Worm (Caenorhabditis elegans): ENCODE data around the gene arp-6.
A peak's percentile ranks its signal among the peaks of the same experiment; 100 is the strongest.

arp-6 gene

DNA sequence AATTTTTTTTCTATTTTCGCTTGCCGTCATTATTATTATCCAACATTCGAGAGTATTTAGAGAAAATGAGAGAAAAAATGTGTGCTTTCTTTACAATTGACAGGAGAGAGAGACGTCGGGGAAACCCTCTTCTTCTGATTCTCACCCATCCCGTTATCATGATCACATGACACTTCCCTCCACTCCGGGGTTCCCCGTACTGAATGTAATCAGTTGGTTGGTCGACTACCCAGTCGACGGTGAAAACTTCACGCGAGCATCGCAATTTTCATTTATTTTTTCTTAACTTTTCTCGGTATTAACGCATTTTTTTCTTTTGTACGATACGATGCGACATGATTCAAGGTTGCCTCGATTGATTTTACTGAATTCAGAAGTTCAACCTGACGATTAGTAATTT, 21.0 kb downstream of the arp-6 start (continued):
- TF ChIP-seq rec-8 (tag; optimal IDR thresholded peaks at IDR 0.05), result no peak
- TF ChIP-seq madf-8 (GFP tag; conservative IDR thresholded peaks at IDR 0.05), result no peak
- TF ChIP-seq unc-130 (GFP tag; optimal IDR thresholded peaks at IDR 0.05), result no peak
- TF ChIP-seq lsy-27 (tag; optimal IDR thresholded peaks at IDR 0.05; ENCODE audit: borderline replicate concordance, insufficient read depth), result no peak
- no peak for TF ChIP-seq gei-17 (GFP tag; optimal IDR thresholded peaks at IDR 0.05)
- TF ChIP-seq F37B4.10 (GFP tag; IDR thresholded peaks at IDR 0.05), result no peak
- TF ChIP-seq F22D6.2 (tag; optimal IDR thresholded peaks at IDR 0.05), result no peak
- TF ChIP-seq attf-6 (GFP tag; IDR thresholded peaks at IDR 0.05), result no peak
- TF ChIP-seq hlh-12 (tag; optimal IDR thresholded peaks at IDR 0.05), result no peak
- TF ChIP-seq pha-4 (tag; optimal IDR thresholded peaks at IDR 0.05), result no peak
- no peak for TF ChIP-seq F10E7.11 (tag; optimal IDR thresholded peaks at IDR 0.05)
- TF ChIP-seq ztf-25 (GFP tag; IDR thresholded peaks at IDR 0.05), result no peak
- no peak for TF ChIP-seq hmg-1.2 (GFP tag; IDR thresholded peaks at IDR 0.05)
- no peak for TF ChIP-seq ceh-79 (tag; optimal IDR thresholded peaks at IDR 0.05)
- TF ChIP-seq madf-3 (GFP tag; IDR thresholded peaks at IDR 0.05), result 0 out of 2 replicates have a peak, but pooled peaks have one; percentile 60
- TF ChIP-seq zfh-2 (GFP tag; conservative IDR thresholded peaks at IDR 0.05), result no peak
- TF ChIP-seq nhr-179 (tag; optimal IDR thresholded peaks at IDR 0.05), result no peak
- no peak for TF ChIP-seq Y53F4B.3 (GFP tag; IDR thresholded peaks at IDR 0.05)
- peak; percentile 51 for TF ChIP-seq chd-7 (tag; optimal IDR thresholded peaks at IDR 0.05)
- TF ChIP-seq let-526 (GFP tag; IDR thresholded peaks at IDR 0.05), result no peak
- TF ChIP-seq sdz-38 (tag; optimal IDR thresholded peaks at IDR 0.05), result no peak
- no peak for TF ChIP-seq bed-1 (GFP tag; IDR thresholded peaks at IDR 0.05)
- no peak for TF ChIP-seq F39B2.1 (GFP tag; IDR thresholded peaks at IDR 0.05)
- TF ChIP-seq dpff-1 (tag; optimal IDR thresholded peaks at IDR 0.05), result no peak

DNA sequence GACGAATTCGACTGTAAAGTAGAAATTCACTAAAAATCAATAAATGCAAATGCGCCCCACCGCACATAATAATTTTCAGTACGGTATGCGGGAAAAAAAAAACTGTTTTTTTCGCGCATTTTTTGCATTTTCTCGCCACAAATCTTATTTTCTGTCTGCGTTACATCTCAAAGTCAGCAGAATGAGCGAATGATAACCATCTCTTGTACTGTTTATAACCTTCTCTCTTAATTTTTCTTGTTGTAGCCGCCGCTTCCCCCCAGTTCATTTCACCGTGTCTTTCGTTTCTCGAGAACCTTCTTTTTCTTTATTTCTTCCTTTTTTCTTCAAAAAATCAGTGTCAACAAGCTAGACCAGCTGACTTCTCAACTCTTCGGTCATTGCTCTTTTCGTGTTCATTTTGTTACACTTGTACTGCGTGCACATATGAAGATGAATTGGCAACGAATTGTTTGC, 21.6 kb downstream of the arp-6 start:
- TF ChIP-seq F57C9.4 (tag; optimal IDR thresholded peaks at IDR 0.05) (no peak), B0019.2 (GFP tag; conservative IDR thresholded peaks at IDR 0.05) (0 out of 2 replicates have a peak, but pooled peaks have one; percentile 21), lir-1 (GFP tag; conservative IDR thresholded peaks at IDR 0.05) (peak; percentile 50; the same call in 1 of the 2 replicates), unc-130 (GFP tag; optimal IDR thresholded peaks at IDR 0.05) (peak; percentile 74), sptf-2 (GFP tag; optimal IDR thresholded peaks at IDR 0.05) (no peak), Y56A3A.18 (GFP tag; IDR thresholded peaks at IDR 0.05) (peak; percentile 63; the same call in 1 of the 2 replicates), F37B4.10 (GFP tag; IDR thresholded peaks at IDR 0.05) (no peak), tbx-9 (tag; optimal IDR thresholded peaks at IDR 0.05; ENCODE audit: borderline replicate concordance) (no peak), zfh-2 (GFP tag; conservative IDR thresholded peaks at IDR 0.05) (no peak), atf-7 (tag; optimal IDR thresholded peaks at IDR 0.05) (no peak), hsf-1 (GFP tag; IDR thresholded peaks at IDR 0.05) (peak; percentile 77), T07F8.4 (tag; optimal IDR thresholded peaks at IDR 0.05) (no peak), akir-1 (GFP tag; optimal IDR thresholded peaks at IDR 0.05) (no peak), dox-1 (GFP tag; IDR thresholded peaks at IDR 0.05) (peak; percentile 88), aptf-2 (GFP tag; conservative IDR thresholded peaks at IDR 0.05) (peak; percentile 76; the same call in 1 of the 2 replicates), egl-18 (GFP tag; IDR thresholded peaks at IDR 0.05) (no peak), nfya-1 (tag; optimal IDR thresholded peaks at IDR 0.05; ENCODE audit: borderline replicate concordance, insufficient read depth) (no peak), attf-6 (GFP tag; IDR thresholded peaks at IDR 0.05) (no peak), ceh-27 (GFP tag; optimal IDR thresholded peaks at IDR 0.05) (no peak), dpff-1 (tag; optimal IDR thresholded peaks at IDR 0.05) (peak; percentile 10), rec-8 (tag; optimal IDR thresholded peaks at IDR 0.05) (no peak), snpc-4 (GFP tag; optimal IDR thresholded peaks at IDR 0.05) (peak; percentile 28), snpc-4 (tag; optimal IDR thresholded peaks at IDR 0.05) (peak in 3 of 4 experiments; percentile 46 to 58 (median 55)), K12H6.12 (tag; optimal IDR thresholded peaks at IDR 0.05) (peak; percentile 47), hmg-20 (GFP tag; IDR thresholded peaks at IDR 0.05) (no peak), chd-7 (tag; optimal IDR thresholded peaks at IDR 0.05) (no peak), nfya-2 (GFP tag; IDR thresholded peaks at IDR 0.05) (no peak), let-526 (GFP tag; IDR thresholded peaks at IDR 0.05) (no peak), nhr-179 (tag; optimal IDR thresholded peaks at IDR 0.05) (no peak), egl-44 (GFP tag; IDR thresholded peaks at IDR 0.05) (0 out of 2 replicates have a peak, but pooled peaks have one; percentile 14), bed-1 (GFP tag; IDR thresholded peaks at IDR 0.05) (no peak), cebp-2 (GFP tag; IDR thresholded peaks at IDR 0.05) (no peak), ztf-22 (GFP tag; optimal IDR thresholded peaks at IDR 0.05) (no peak)
